Worm (Caenorhabditis elegans): ENCODE data around the gene D1025.1.

The D1025.1 gene

ce11 chrX:14561416-14561973 is 40.9 kb downstream of the D1025.1 start (continued):
- TF ChIP-seq dmd-8 (GFP tag; IDR thresholded peaks at IDR 0.05) (0 out of 2 replicates have a peak, but pooled peaks have one; percentile 56), nhr-111 (GFP tag; optimal IDR thresholded peaks at IDR 0.05) (no peak), nhr-6 (tag; optimal IDR thresholded peaks at IDR 0.05) (no peak), lin-29 (GFP tag; IDR thresholded peaks at IDR 0.05) (no peak), T20F7.1 (GFP tag; optimal IDR thresholded peaks at IDR 0.05) (no peak), ces-1 (GFP tag; optimal IDR thresholded peaks at IDR 0.05) (peak; percentile 42), duxl-1 (tag; optimal IDR thresholded peaks at IDR 0.05; ENCODE audit: poor library complexity) (no peak), nhr-237 (tag; optimal IDR thresholded peaks at IDR 0.05) (no peak), rbr-2 (tag; optimal IDR thresholded peaks at IDR 0.05) (peak; percentile 70), madf-9 (GFP tag; conservative IDR thresholded peaks at IDR 0.05) (no peak), hmg-1.1 (GFP tag; IDR thresholded peaks at IDR 0.05) (peak; percentile 70; the same call in 1 of the 2 replicates), nhr-41 (GFP tag; IDR thresholded peaks at IDR 0.05) (no peak), tag-97 (GFP tag; IDR thresholded peaks at IDR 0.05) (no peak; the same call in 1 of the 2 replicates), aha-1 (tag) (peak; percentile 94)

- TF ChIP-seq ces-1 (GFP tag; optimal IDR thresholded peaks at IDR 0.05) (no peak), mdt-29 (GFP tag; IDR thresholded peaks at IDR 0.05) (peak; percentile 30; the same call in 1 of the 2 replicates), Y105C5A.15 (GFP tag; IDR thresholded peaks at IDR 0.05) (no peak), snpc-1.2 (GFP tag; IDR thresholded peaks at IDR 0.05) (no peak), lin-39 (tag; optimal IDR thresholded peaks at IDR 0.05) (no peak), nhr-11 (tag; optimal IDR thresholded peaks at IDR 0.05) (peak; percentile 97), aha-1 (tag) (peak; percentile 98), attf-4 (tag; optimal IDR thresholded peaks at IDR 0.05) (no peak), nhr-237 (tag; optimal IDR thresholded peaks at IDR 0.05) (no peak), nhr-111 (GFP tag; optimal IDR thresholded peaks at IDR 0.05) (no peak), nhr-10 (tag; optimal IDR thresholded peaks at IDR 0.05) (no peak), cey-2 (tag; optimal IDR thresholded peaks at IDR 0.05; ENCODE audit: borderline replicate concordance, insufficient read depth) (no peak), ZK337.2 (GFP tag; IDR thresholded peaks at IDR 0.05) (no peak), nhr-102 (tag; optimal IDR thresholded peaks at IDR 0.05) (no peak), nhr-48 (tag; optimal IDR thresholded peaks at IDR 0.05) (peak; percentile 90), daf-16 (GFP tag; optimal IDR thresholded peaks at IDR 0.05) (peak in 1 of 2 experiments; percentile 36), daf-16 (tag; optimal IDR thresholded peaks at IDR 0.05) (peak; percentile 28), dmd-8 (GFP tag; IDR thresholded peaks at IDR 0.05) (no peak), ztf-7 (tag; optimal IDR thresholded peaks at IDR 0.05) (no peak), nhr-25 (tag; optimal IDR thresholded peaks at IDR 0.05; ENCODE audit: borderline replicate concordance, insufficient read depth) (no peak), aly-2 (tag; optimal IDR thresholded peaks at IDR 0.05) (no peak), saeg-2 (GFP tag; IDR thresholded peaks at IDR 0.05) (0 out of 2 replicates have a peak, but pooled peaks have one; percentile 31), dve-1 (tag; optimal IDR thresholded peaks at IDR 0.05; ENCODE audit: insufficient read depth) (peak; percentile 54), ceh-20 (GFP tag; IDR thresholded peaks at IDR 0.05) (peak; percentile 43; the same call in 1 of the 2 replicates), tra-1 (GFP tag; IDR thresholded peaks at IDR 0.05) (0 out of 2 replicates have a peak, but pooled peaks have one; percentile 52), daf-19 (GFP tag; conservative IDR thresholded peaks at IDR 0.05) (no peak), madf-5 (GFP tag; IDR thresholded peaks at IDR 0.05) (no peak), T26A8.4 (GFP tag; IDR thresholded peaks at IDR 0.05) (no peak), duxl-1 (tag; optimal IDR thresholded peaks at IDR 0.05; ENCODE audit: poor library complexity) (no peak), dmd-6 (GFP tag; IDR thresholded peaks at IDR 0.05) (peak; percentile 82), mxl-3 (GFP tag; optimal IDR thresholded peaks at IDR 0.05) (no peak), F44E2.7 (GFP tag; IDR thresholded peaks at IDR 0.05) (no peak), mes-2 (tag; optimal IDR thresholded peaks at IDR 0.05; ENCODE audit: poor library complexity, severe bottlenecking) (peak; percentile 7), unc-130 (GFP tag; optimal IDR thresholded peaks at IDR 0.05) (no peak), ctbp-1 (GFP tag; IDR thresholded peaks at IDR 0.05) (peak; percentile 89), Y48G9A.11 (GFP tag; IDR thresholded peaks at IDR 0.05) (no peak), nhr-42 (GFP tag; IDR thresholded peaks at IDR 0.05) (no peak), pqm-1 (tag; optimal IDR thresholded peaks at IDR 0.05) (no peak), tag-97 (GFP tag; IDR thresholded peaks at IDR 0.05) (no peak)
Observed at ce11 chrX:14562286-14563086, 41.9 kb downstream of the D1025.1 start.

Data from whole organism, L4 larva.